Fruit fly (Drosophila melanogaster) Kc167 (cell line): ENCODE measurements around the gene eIF3d2.

Source experiments
- Sin3A ChIP-seq: fragments of >200 bp; optimal IDR thresholded peaks from 2 replicates; lab custom pipeline; 2018; ENCODE audit warnings: missing external identifiers
- psq ChIP-seq: fragments of >200 bp; optimal IDR thresholded peaks from 2 replicates; lab custom pipeline; 2017; ENCODE audit warnings: missing external identifiers
- ttk ChIP-seq: sonication (Bioruptor generic); optimal IDR thresholded peaks from 2 replicates; lab custom pipeline; 2017; ENCODE audit warnings: missing external identifiers

- TF ChIP-seq ttk (lab: Kevin White, UChicago) (no peak), psq (lab: Kevin White, UChicago) (no peak), Sin3A (lab: Kevin White, UChicago) (no peak)
Observed at dm6 chr3R:12224919-12225318, 30.1 kb upstream of the eIF3d2 start, which contains the start of gene CG17404.
